Worm (Caenorhabditis elegans) whole organism, L2 larva: ENCODE data around the gene cyn-6.
A peak's percentile ranks its signal among the peaks of the same experiment; 100 is the strongest.

Experiments used
- C34F6.9 ChIP-seq: fragments of 150-350 bp; optimal IDR thresholded peaks from 2 replicates; lab custom pipeline; 2014; ENCODE audit warnings: missing biosample characterization, missing genetic modification characterization
- F13H6.1 ChIP-seq: sonication (generic microtip); optimal IDR thresholded peaks from 2 replicates; lab custom pipeline; 2016; ENCODE audit warnings: missing genetic modification characterization, missing compliant biosample characterization
- R02D3.7 ChIP-seq: fragments of 150-350 bp; optimal IDR thresholded peaks from 2 replicates; lab custom pipeline; 2014; ENCODE audit warnings: missing biosample characterization, missing genetic modification characterization
- Y55F3AM.14 ChIP-seq: fragments of 200-800 bp; sonication (Bioruptor generic); optimal IDR thresholded peaks from 2 replicates; lab custom pipeline; 2018; ENCODE audit warnings: mild to moderate bottlenecking, missing genetic modification characterization, missing compliant biosample characterization
- ZK546.5 ChIP-seq: sonication (generic microtip); optimal IDR thresholded peaks from 2 replicates; lab custom pipeline; 2017; ENCODE audit warnings: missing biosample characterization, missing genetic modification characterization
- alr-1 ChIP-seq: fragments of 150-350 bp; optimal IDR thresholded peaks from 2 replicates; lab custom pipeline; 2014; ENCODE audit warnings: missing biosample characterization, missing genetic modification characterization
- aly-2 ChIP-seq: fragments of 150-350 bp; optimal IDR thresholded peaks from 2 replicates; lab custom pipeline; 2014; ENCODE audit warnings: missing biosample characterization, missing genetic modification characterization
- ama-1 ChIP-seq: fragments of 150-350 bp; optimal IDR thresholded peaks from 2 replicates; lab custom pipeline; 2018; ENCODE audit warnings: inconsistent platforms
- blmp-1 ChIP-seq: sonication (generic microtip); optimal IDR thresholded peaks from 2 replicates; lab custom pipeline; 2017; ENCODE audit warnings: missing genetic modification characterization, mild to moderate bottlenecking, missing compliant biosample characterization, antibody characterized with exemption, moderate library complexity; ENCODE audit not compliant: insufficient read depth
- ceh-16 ChIP-seq: fragments of 150-350 bp; optimal IDR thresholded peaks from 2 replicates; lab custom pipeline; 2014; ENCODE audit warnings: missing biosample characterization, missing genetic modification characterization
- ceh-82 ChIP-seq: fragments of 150-350 bp; optimal IDR thresholded peaks from 2 replicates; lab custom pipeline; 2014; ENCODE audit warnings: missing biosample characterization, missing genetic modification characterization
- crh-2 ChIP-seq: sonication (generic microtip); optimal IDR thresholded peaks from 2 replicates; lab custom pipeline; 2017; ENCODE audit warnings: missing biosample characterization, missing genetic modification characterization
- dmd-4 ChIP-seq: sonication (generic microtip); optimal IDR thresholded peaks from 2 replicates; lab custom pipeline; 2017; ENCODE audit warnings: missing biosample characterization, missing genetic modification characterization
- egl-27 ChIP-seq: sonication (generic microtip); optimal IDR thresholded peaks from 3 replicates; lab custom pipeline; 2017; ENCODE audit warnings: missing biosample characterization, missing genetic modification reagents, missing genetic modification characterization
- elt-1 ChIP-seq: fragments of 150-350 bp; optimal IDR thresholded peaks from 2 replicates; lab custom pipeline; 2014; ENCODE audit warnings: missing biosample characterization, missing genetic modification characterization
- elt-3 ChIP-seq: sonication (generic microtip); optimal IDR thresholded peaks from 2 replicates; lab custom pipeline; 2017; ENCODE audit warnings: missing biosample characterization, missing genetic modification characterization
- fos-1 ChIP-seq: fragments of 150-350 bp; optimal IDR thresholded peaks from 2 replicates; lab custom pipeline; 2014; ENCODE audit warnings: missing biosample characterization, missing genetic modification characterization
- gmeb-1 ChIP-seq: fragments of 150-350 bp; optimal IDR thresholded peaks from 2 replicates; lab custom pipeline; 2014; ENCODE audit warnings: missing biosample characterization, missing genetic modification characterization
- lin-11 ChIP-seq: fragments of 150-350 bp; sonication (generic microtip); optimal IDR thresholded peaks from 2 replicates; lab custom pipeline; 2014; ENCODE audit warnings: missing biosample characterization, missing genetic modification characterization, inconsistent platforms, mixed read lengths
- lin-13 ChIP-seq: fragments of 150-350 bp; optimal IDR thresholded peaks from 2 replicates; lab custom pipeline; 2014; ENCODE audit warnings: missing biosample characterization, missing genetic modification reagents, missing genetic modification characterization
- lin-39 ChIP-seq: fragments of 150-350 bp; optimal IDR thresholded peaks from 2 replicates; lab custom pipeline; 2014; ENCODE audit warnings: missing biosample characterization, missing genetic modification reagents, missing genetic modification characterization
- lsy-2 ChIP-seq, 2 experiments: fragments of 150-350 bp in 1 of 2; sonication (generic microtip) in 1 of 2; optimal IDR thresholded peaks; 2 replicates each; lab custom pipeline; 2014 to 2017; ENCODE audit warnings: missing biosample characterization in 2 of 2, missing genetic modification characterization in 2 of 2
- mab-5 ChIP-seq: fragments of 150-350 bp; optimal IDR thresholded peaks from 2 replicates; lab custom pipeline; 2014; ENCODE audit warnings: missing biosample characterization, missing genetic modification characterization
- mbf-1 ChIP-seq: sonication (generic microtip); optimal IDR thresholded peaks from 2 replicates; lab custom pipeline; 2017; ENCODE audit warnings: missing biosample characterization, missing genetic modification characterization
- mdl-1 ChIP-seq, 2 experiments: fragments of 150-350 bp in 1 of 2; sonication (generic microtip) in 1 of 2; optimal IDR thresholded peaks; 2 replicates each; lab custom pipeline; 2017; ENCODE audit warnings: missing biosample characterization in 2 of 2, missing genetic modification characterization in 2 of 2
- nhr-10 ChIP-seq: sonication (generic microtip); optimal IDR thresholded peaks from 2 replicates; lab custom pipeline; 2017; ENCODE audit warnings: missing biosample characterization, missing genetic modification characterization
- nhr-11 ChIP-seq: fragments of 150-350 bp; optimal IDR thresholded peaks from 2 replicates; lab custom pipeline; 2014; ENCODE audit warnings: missing biosample characterization, missing genetic modification characterization
- nhr-12 ChIP-seq: fragments of 150-350 bp; optimal IDR thresholded peaks from 2 replicates; lab custom pipeline; 2014; ENCODE audit warnings: missing biosample characterization, missing genetic modification characterization
- nhr-129 ChIP-seq: fragments of 150-350 bp; optimal IDR thresholded peaks from 2 replicates; lab custom pipeline; 2014; ENCODE audit warnings: missing biosample characterization, missing genetic modification characterization
- nhr-21 ChIP-seq: fragments of 150-350 bp; optimal IDR thresholded peaks from 2 replicates; lab custom pipeline; 2014; ENCODE audit warnings: missing biosample characterization, missing genetic modification characterization
- nhr-23 ChIP-seq: fragments of 150-350 bp; optimal IDR thresholded peaks from 2 replicates; lab custom pipeline; 2014; ENCODE audit warnings: missing biosample characterization, missing genetic modification reagents, missing genetic modification characterization
- nhr-237 ChIP-seq: fragments of 150-350 bp; optimal IDR thresholded peaks from 2 replicates; lab custom pipeline; 2014; ENCODE audit warnings: missing biosample characterization, missing genetic modification characterization
- nhr-25 ChIP-seq: fragments of 150-350 bp; sonication (generic microtip); optimal IDR thresholded peaks from 3 replicates; lab custom pipeline; 2014; ENCODE audit warnings: missing biosample characterization, missing genetic modification characterization
- nhr-6 ChIP-seq: fragments of 150-350 bp; optimal IDR thresholded peaks from 2 replicates; lab custom pipeline; 2014; ENCODE audit warnings: missing biosample characterization, missing genetic modification characterization
- nhr-77 ChIP-seq: fragments of 150-350 bp; optimal IDR thresholded peaks from 2 replicates; lab custom pipeline; 2014; ENCODE audit warnings: missing biosample characterization, missing genetic modification characterization
- peb-1 ChIP-seq: fragments of 150-350 bp; optimal IDR thresholded peaks from 2 replicates; lab custom pipeline; 2014; ENCODE audit warnings: missing biosample characterization, missing genetic modification characterization
- sem-4 ChIP-seq: fragments of 150-350 bp; optimal IDR thresholded peaks from 2 replicates; lab custom pipeline; 2014; ENCODE audit warnings: missing biosample characterization, missing genetic modification reagents, missing genetic modification characterization
- skn-1 ChIP-seq: sonication (generic microtip); optimal IDR thresholded peaks from 2 replicates; lab custom pipeline; 2017; ENCODE audit warnings: missing biosample characterization, missing genetic modification characterization
- sma-3 ChIP-seq: sonication (generic microtip); optimal IDR thresholded peaks from 2 replicates; lab custom pipeline; 2016; ENCODE audit warnings: missing genetic modification reagents, missing genetic modification characterization, missing compliant biosample characterization
- sma-9 ChIP-seq, 2 experiments: fragments of 150-350 bp in 1 of 2; sonication (generic microtip) in 1 of 2; optimal IDR thresholded peaks; 2 replicates each; lab custom pipeline; 2014 to 2016; ENCODE audit warnings: missing genetic modification characterization in 2 of 2, mild to moderate bottlenecking in 1 of 2, missing biosample characterization in 1 of 2, missing compliant biosample characterization in 1 of 2, missing genetic modification reagents in 1 of 2, moderate library complexity in 1 of 2
- snpc-4 ChIP-seq: fragments of 150-350 bp; optimal IDR thresholded peaks from 2 replicates; lab custom pipeline; 2014; ENCODE audit warnings: missing biosample characterization, missing genetic modification characterization
- unc-39 ChIP-seq: fragments of 150-350 bp; optimal IDR thresholded peaks from 2 replicates; lab custom pipeline; 2014; ENCODE audit warnings: missing biosample characterization, missing genetic modification characterization
- unc-55 ChIP-seq: fragments of 150-350 bp; sonication (generic microtip); optimal IDR thresholded peaks from 3 replicates; lab custom pipeline; 2014; ENCODE audit warnings: missing biosample characterization, missing genetic modification reagents, missing genetic modification characterization
- unc-62 ChIP-seq: fragments of 150-350 bp; optimal IDR thresholded peaks from 2 replicates; lab custom pipeline; 2014; ENCODE audit warnings: missing biosample characterization, missing genetic modification reagents, missing genetic modification characterization
- zag-1 ChIP-seq: fragments of 150-350 bp; optimal IDR thresholded peaks from 2 replicates; lab custom pipeline; 2014; ENCODE audit warnings: missing biosample characterization, missing genetic modification characterization
- ztf-1 ChIP-seq: fragments of 200-800 bp; sonication (Bioruptor generic); conservative IDR thresholded peaks from 2 replicates; pipeline ENCODE4 v1.3.6; 2022; ENCODE audit warnings: missing genetic modification characterization, missing compliant biosample characterization
- ztf-11 ChIP-seq: sonication (generic microtip); optimal IDR thresholded peaks from 2 replicates; lab custom pipeline; 2017; ENCODE audit warnings: missing biosample characterization, missing genetic modification characterization
- ztf-4 ChIP-seq: fragments of 150-350 bp; optimal IDR thresholded peaks from 2 replicates; lab custom pipeline; 2014; ENCODE audit warnings: missing biosample characterization, missing genetic modification characterization

The cyn-6 gene

DNA sequence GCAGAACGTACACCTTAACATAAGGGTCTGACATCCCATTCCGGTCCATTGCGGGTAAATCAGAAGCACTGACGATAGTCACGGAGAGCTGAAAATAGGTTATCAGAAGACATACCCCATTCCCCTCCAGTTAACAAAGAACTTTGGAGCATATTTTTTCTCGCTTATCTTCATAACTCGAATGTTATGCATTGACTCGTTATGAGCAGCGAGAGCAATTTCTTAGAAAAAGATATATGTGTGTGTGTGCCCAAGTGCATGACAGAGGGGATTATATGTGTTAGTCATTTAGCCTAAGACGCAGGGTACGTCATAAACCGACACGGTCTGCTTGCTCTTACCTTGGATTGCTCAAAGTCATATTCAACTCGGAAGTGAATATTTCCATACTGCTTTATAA, 16.4 kb downstream of the cyn-6 start:
- TF ChIP-seq nhr-21 (peak; percentile 5), lsy-2 (tag; optimal IDR thresholded peaks at IDR 0.05; lab: Kevin White, UChicago) (peak in 1 of 2 experiments; percentile 39), unc-55 (GFP tag; lab: Kevin White, UChicago) (no peak)

DNA sequence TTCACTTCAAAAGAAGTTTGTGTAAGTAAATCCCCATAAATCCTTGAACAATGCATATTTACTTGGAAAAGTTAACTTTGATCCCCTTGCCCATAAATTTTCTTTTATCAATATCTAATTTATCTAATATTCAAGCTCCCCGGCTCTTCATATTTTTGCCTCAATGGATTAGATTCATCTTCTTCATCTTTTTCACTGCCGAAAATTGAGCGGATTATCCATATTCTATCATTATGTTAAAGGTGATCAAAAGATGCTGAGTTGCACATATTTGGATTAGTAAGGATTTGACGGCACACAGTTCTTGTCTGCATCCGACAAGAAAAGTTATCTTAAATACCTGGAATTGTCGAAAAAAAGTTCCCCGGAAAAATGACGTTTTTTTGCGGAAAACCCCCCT, 17.4 kb downstream of the cyn-6 start:
- no peak for TF ChIP-seq nhr-129
- TF ChIP-seq ztf-4 (tag; lab: Kevin White, UChicago), result no peak
- no peak for TF ChIP-seq sma-3 (GFP tag; lab: Kevin White, UChicago)
- no peak for TF ChIP-seq snpc-4 (tag; lab: Kevin White, UChicago)

DNA sequence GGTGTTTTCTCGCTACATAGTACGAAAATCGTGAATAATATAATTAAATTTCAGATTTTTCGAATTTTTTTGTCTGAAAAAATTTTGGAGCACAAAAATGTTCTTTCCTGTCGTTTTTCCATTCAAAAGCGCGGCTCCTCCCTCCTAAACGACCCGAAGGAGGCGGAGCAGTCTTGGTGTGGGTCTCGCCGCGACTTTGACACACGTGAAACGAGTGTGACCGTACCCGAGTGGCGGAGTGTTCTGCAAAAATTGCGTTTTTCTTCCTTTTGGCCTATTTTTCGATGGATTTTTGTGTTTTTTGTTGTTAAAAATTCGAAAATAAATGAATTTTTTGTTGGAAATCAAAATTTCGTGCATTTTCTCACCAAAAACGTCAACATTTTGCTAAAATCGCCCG, 20.4 kb downstream of the cyn-6 start, which contains the start of gene snt-2:
Gene snt-2, minus strand, starts transcription at position 139 of the 400 bp plus-strand sequence.
- TF ChIP-seq elt-1 (tag; lab: Kevin White, UChicago) (no peak), nhr-10 (no peak), nhr-12 (tag; lab: Kevin White, UChicago) (no peak), gmeb-1 (tag; lab: Kevin White, UChicago) (peak; percentile 78), dmd-4 (no peak), ztf-11 (no peak), nhr-23 (no peak), mdl-1 (tag; optimal IDR thresholded peaks at IDR 0.05; lab: Kevin White, UChicago) (peak in 1 of 2 experiments; percentile 39), crh-2 (tag; lab: Kevin White, UChicago) (peak; percentile 81), zag-1 (tag; lab: Kevin White, UChicago) (no peak), ama-1 (no peak), nhr-21 (peak; percentile 56), nhr-11 (tag; lab: Kevin White, UChicago) (no peak), nhr-77 (tag; lab: Kevin White, UChicago) (no peak), R02D3.7 (tag; lab: Kevin White, UChicago) (no peak), alr-1 (tag; lab: Kevin White, UChicago) (no peak), nhr-237 (tag; lab: Kevin White, UChicago) (no peak), ZK546.5 (tag; lab: Kevin White, UChicago) (peak; percentile 36), peb-1 (no peak), unc-62 (GFP tag; lab: Kevin White, UChicago) (no peak), Y55F3AM.14 (GFP tag; lab: Kevin White, UChicago) (peak; percentile 36), sma-9 (GFP tag; optimal IDR thresholded peaks at IDR 0.05; lab: Kevin White, UChicago) (peak; percentile 40), sma-9 (tag; optimal IDR thresholded peaks at IDR 0.05; lab: Kevin White, UChicago) (no peak), snpc-4 (tag; lab: Kevin White, UChicago) (peak; percentile 25), sem-4 (tag; lab: Kevin White, UChicago) (no peak), lin-13 (GFP tag; lab: Kevin White, UChicago) (peak; percentile 75), fos-1 (tag; lab: Kevin White, UChicago) (peak; percentile 48), skn-1 (tag; lab: Kevin White, UChicago) (no peak), unc-55 (GFP tag; lab: Kevin White, UChicago) (peak; percentile 92), lin-11 (tag; lab: Kevin White, UChicago) (peak; percentile 72), nhr-129 (peak; percentile 71), lsy-2 (tag; optimal IDR thresholded peaks at IDR 0.05; lab: Kevin White, UChicago) (peak; percentile 97 to 99), mbf-1 (tag; lab: Kevin White, UChicago) (no peak), nhr-25 (tag; lab: Kevin White, UChicago) (peak; percentile 50), aly-2 (no peak), mab-5 (tag; lab: Kevin White, UChicago) (peak; percentile 4), nhr-6 (tag; lab: Kevin White, UChicago) (no peak), ceh-16 (peak; percentile 21), ceh-82 (tag; lab: Kevin White, UChicago) (no peak), lin-39 (tag; lab: Kevin White, UChicago) (no peak), ztf-1 (GFP tag; lab: Robert Waterston, UW) (no peak), egl-27 (tag; lab: Kevin White, UChicago) (no peak), ztf-4 (tag; lab: Kevin White, UChicago) (no peak), elt-3 (tag; lab: Kevin White, UChicago) (no peak), sma-3 (GFP tag; lab: Kevin White, UChicago) (peak; percentile 61), C34F6.9 (tag; lab: Kevin White, UChicago) (peak; percentile 72), blmp-1 (tag; lab: Kevin White, UChicago) (no peak), F13H6.1 (tag; lab: Kevin White, UChicago) (peak; percentile 45), unc-39 (no peak)
